Worm (Caenorhabditis elegans) whole organism, L4 larva: ENCODE measurements around the gene eef-1A.2.

Source experiments
- F37D6.2 ChIP-seq: sonication (generic microtip); optimal IDR thresholded peaks from 2 replicates; lab custom pipeline; 2016; ENCODE audit warnings: mild to moderate bottlenecking, missing genetic modification characterization, missing compliant biosample characterization
- F44E2.7 ChIP-seq: fragments of 200-800 bp; sonication (Bioruptor generic); IDR thresholded peaks from 2 replicates; pipeline ENCODE4 v2.1.2; 2022; ENCODE audit warnings: missing genetic modification characterization, missing compliant biosample characterization
- T26A8.4 ChIP-seq: fragments of 200-800 bp; sonication (Bioruptor generic); IDR thresholded peaks from 2 replicates; pipeline ENCODE4 v1.3.6; 2022; ENCODE audit warnings: missing genetic modification characterization, missing compliant biosample characterization
- Y48G9A.11 ChIP-seq: fragments of 200-800 bp; sonication (Bioruptor generic); IDR thresholded peaks from 2 replicates; pipeline ENCODE4 v1.3.6; 2022; ENCODE audit warnings: missing genetic modification reagents, missing genetic modification characterization, missing compliant biosample characterization
- ZK546.5 ChIP-seq, 2 experiments: sonication (generic microtip); optimal IDR thresholded peaks; 2 replicates each; lab custom pipeline; 2017; ENCODE audit warnings: missing biosample characterization in 2 of 2, missing genetic modification characterization in 2 of 2
- attf-4 ChIP-seq: sonication (generic microtip); optimal IDR thresholded peaks from 3 replicates; lab custom pipeline; 2017; ENCODE audit warnings: missing biosample characterization, missing genetic modification characterization
- ceh-44 ChIP-seq: fragments of 200-800 bp; sonication (Bioruptor generic); IDR thresholded peaks from 2 replicates; pipeline ENCODE4 v1.3.6; 2022; ENCODE audit warnings: missing genetic modification reagents, missing genetic modification characterization, missing compliant biosample characterization
- ceh-62 ChIP-seq: sonication (generic microtip); optimal IDR thresholded peaks from 2 replicates; lab custom pipeline; 2017; ENCODE audit warnings: missing biosample characterization, missing genetic modification characterization
- daf-16 ChIP-seq, 3 experiments: sonication (generic microtip); optimal IDR thresholded peaks; 2 replicates each; lab custom pipeline; 2016 to 2017; ENCODE audit warnings: missing genetic modification characterization in 3 of 3, missing genetic modification reagents in 3 of 3, mild to moderate bottlenecking in 2 of 3, missing compliant biosample characterization in 2 of 3, missing biosample characterization in 1 of 3, moderate library complexity in 1 of 3
- dmd-6 ChIP-seq: fragments of 200-800 bp; sonication (Bioruptor generic); IDR thresholded peaks from 2 replicates; pipeline ENCODE4 v1.3.6; 2022; ENCODE audit warnings: missing genetic modification reagents, missing genetic modification characterization, missing compliant biosample characterization
- dpl-1 ChIP-seq: fragments of 150-350 bp; optimal IDR thresholded peaks from 2 replicates; lab custom pipeline; 2014; ENCODE audit warnings: missing biosample characterization, missing genetic modification reagents, missing genetic modification characterization
- dve-1 ChIP-seq: sonication (generic microtip); optimal IDR thresholded peaks from 2 replicates; lab custom pipeline; 2017; ENCODE audit warnings: antibody characterized with exemption, mild to moderate bottlenecking, missing genetic modification characterization, missing compliant biosample characterization; ENCODE audit not compliant: insufficient read depth
- egl-27 ChIP-seq: sonication (generic microtip); optimal IDR thresholded peaks from 3 replicates; lab custom pipeline; 2017; ENCODE audit warnings: missing biosample characterization, missing genetic modification reagents, missing genetic modification characterization
- egl-43 ChIP-seq: fragments of 200-800 bp; sonication (Bioruptor generic); IDR thresholded peaks from 2 replicates; pipeline ENCODE4 v1.3.6; 2022; ENCODE audit warnings: missing genetic modification reagents, missing genetic modification characterization, missing compliant biosample characterization
- hif-1 ChIP-seq, 2 experiments: sonication (generic microtip); optimal IDR thresholded peaks; 2 replicates each; lab custom pipeline; 2016 to 2017; ENCODE audit warnings: missing compliant biosample characterization in 2 of 2, missing genetic modification characterization in 2 of 2, missing genetic modification reagents in 2 of 2, missing genotype in 2 of 2, mild to moderate bottlenecking in 1 of 2
- hlh-11 ChIP-seq: fragments of 200-800 bp; sonication (Bioruptor generic); optimal IDR thresholded peaks from 2 replicates; lab custom pipeline; 2018; ENCODE audit warnings: mild to moderate bottlenecking, missing genetic modification characterization, missing compliant biosample characterization
- hlh-30 ChIP-seq: sonication (generic microtip); optimal IDR thresholded peaks from 2 replicates; lab custom pipeline; 2017; ENCODE audit warnings: antibody characterized with exemption, mild to moderate bottlenecking, missing genetic modification characterization, missing compliant biosample characterization; ENCODE audit not compliant: insufficient read depth
- hmg-1.1 ChIP-seq: fragments of 200-800 bp; sonication (Bioruptor generic); IDR thresholded peaks from 2 replicates; pipeline ENCODE4 v1.3.6; 2022; ENCODE audit warnings: missing genetic modification reagents, missing genetic modification characterization, missing compliant biosample characterization
- lin-13 ChIP-seq: fragments of 150-350 bp; optimal IDR thresholded peaks from 2 replicates; lab custom pipeline; 2014; ENCODE audit warnings: missing biosample characterization, missing genetic modification reagents, missing genetic modification characterization
- lin-15B ChIP-seq: fragments of 150-350 bp; sonication (generic microtip); optimal IDR thresholded peaks from 3 replicates; lab custom pipeline; 2014; ENCODE audit warnings: missing biosample characterization, missing genetic modification characterization
- lsy-2 ChIP-seq, 2 experiments: fragments of 150-350 bp in 1 of 2; sonication (generic microtip) in 1 of 2; optimal IDR thresholded peaks; 2 replicates each; lab custom pipeline; 2014 to 2017; ENCODE audit warnings: missing biosample characterization in 2 of 2, missing genetic modification characterization in 2 of 2
- mdl-1 ChIP-seq, 2 experiments: fragments of 150-350 bp in 1 of 2; sonication (generic microtip) in 1 of 2; optimal IDR thresholded peaks; 2 replicates each; lab custom pipeline; 2014 to 2017; ENCODE audit warnings: missing biosample characterization in 2 of 2, missing genetic modification characterization in 2 of 2
- mdt-29 ChIP-seq: fragments of 200-800 bp; sonication (Bioruptor generic); IDR thresholded peaks from 2 replicates; pipeline ENCODE4 v1.3.6; 2022; ENCODE audit warnings: missing genetic modification reagents, missing genetic modification characterization, missing compliant biosample characterization
- mep-1 ChIP-seq: fragments of 150-350 bp; sonication (generic microtip); optimal IDR thresholded peaks from 3 replicates; lab custom pipeline; 2014; ENCODE audit warnings: missing biosample characterization, missing genetic modification characterization
- mes-2 ChIP-seq: sonication (generic microtip); optimal IDR thresholded peaks from 2 replicates; lab custom pipeline; 2016; ENCODE audit warnings: missing genotype, mild to moderate bottlenecking, missing genetic modification characterization, missing compliant biosample characterization; ENCODE audit not compliant: poor library complexity, severe bottlenecking
- mxl-2 ChIP-seq: fragments of 200-800 bp; sonication (Bioruptor generic); conservative IDR thresholded peaks from 2 replicates; pipeline ENCODE4 v1.3.6; 2022; ENCODE audit warnings: missing genetic modification reagents, missing genetic modification characterization, missing compliant biosample characterization
- mxl-3 ChIP-seq: fragments of 200-800 bp; sonication (Bioruptor generic); optimal IDR thresholded peaks from 2 replicates; lab custom pipeline; 2018; ENCODE audit warnings: mild to moderate bottlenecking, missing genetic modification characterization, missing compliant biosample characterization
- nhr-10 ChIP-seq: fragments of 150-350 bp; optimal IDR thresholded peaks from 2 replicates; lab custom pipeline; 2014; ENCODE audit warnings: missing biosample characterization, missing genetic modification characterization
- nhr-11 ChIP-seq: fragments of 150-350 bp; optimal IDR thresholded peaks from 2 replicates; lab custom pipeline; 2014; ENCODE audit warnings: missing biosample characterization, missing genetic modification characterization
- nhr-28 ChIP-seq: fragments of 150-350 bp; optimal IDR thresholded peaks from 2 replicates; lab custom pipeline; 2014; ENCODE audit warnings: missing biosample characterization, missing genetic modification characterization
- nhr-48 ChIP-seq: sonication (generic microtip); optimal IDR thresholded peaks from 2 replicates; lab custom pipeline; 2016; ENCODE audit warnings: mild to moderate bottlenecking, missing genetic modification characterization, missing compliant biosample characterization
- nhr-6 ChIP-seq: fragments of 150-350 bp; optimal IDR thresholded peaks from 2 replicates; lab custom pipeline; 2014; ENCODE audit warnings: missing biosample characterization, missing genetic modification characterization
- nhr-77 ChIP-seq: fragments of 150-350 bp; optimal IDR thresholded peaks from 2 replicates; lab custom pipeline; 2014; ENCODE audit warnings: missing biosample characterization, missing genetic modification characterization
- pha-4 ChIP-seq, 2 experiments: fragments of 150-350 bp in 1 of 2; fragments of 200-800 bp in 1 of 2; sonication (Bioruptor generic) in 1 of 2; IDR thresholded peaks in 1 of 2; optimal IDR thresholded peaks in 1 of 2; 2 replicates each; pipeline versions ENCODE4 v1.3.6 to Lab custom; 2014 to 2022; ENCODE audit warnings: missing genetic modification characterization in 2 of 2, missing genetic modification reagents in 2 of 2, missing biosample characterization in 1 of 2, missing compliant biosample characterization in 1 of 2
- pqm-1 ChIP-seq: sonication (generic microtip); optimal IDR thresholded peaks from 2 replicates; lab custom pipeline; 2017; ENCODE audit warnings: missing biosample characterization, missing genetic modification characterization
- saeg-2 ChIP-seq: fragments of 200-800 bp; sonication (Bioruptor generic); IDR thresholded peaks from 2 replicates; pipeline ENCODE4 v1.3.6; 2022; ENCODE audit warnings: missing genetic modification reagents, missing genetic modification characterization, missing compliant biosample characterization
- sdz-12 ChIP-seq: fragments of 200-800 bp; sonication (Bioruptor generic); optimal IDR thresholded peaks from 2 replicates; lab custom pipeline; 2018; ENCODE audit warnings: mild to moderate bottlenecking, missing genetic modification characterization, missing compliant biosample characterization
- set-16 ChIP-seq: fragments of 200-800 bp; sonication (Bioruptor generic); IDR thresholded peaks from 2 replicates; pipeline ENCODE4 v1.3.6; 2022; ENCODE audit warnings: missing genetic modification reagents, missing genetic modification characterization, missing compliant biosample characterization
- spr-1 ChIP-seq: sonication (generic microtip); optimal IDR thresholded peaks from 2 replicates; lab custom pipeline; 2016; ENCODE audit warnings: mild to moderate bottlenecking, missing genetic modification characterization, missing compliant biosample characterization
- tra-1 ChIP-seq: fragments of 200-800 bp; sonication (Bioruptor generic); IDR thresholded peaks from 2 replicates; pipeline ENCODE4 v1.3.6; 2022; ENCODE audit warnings: missing genetic modification reagents, missing genetic modification characterization, missing compliant biosample characterization
- unc-130 ChIP-seq: sonication (generic microtip); optimal IDR thresholded peaks from 2 replicates; lab custom pipeline; 2016; ENCODE audit warnings: missing genetic modification reagents, missing genetic modification characterization, missing compliant biosample characterization
- zag-1 ChIP-seq: fragments of 150-350 bp; optimal IDR thresholded peaks from 2 replicates; lab custom pipeline; 2014; ENCODE audit warnings: missing biosample characterization, missing genetic modification characterization
- zfp-2 ChIP-seq: sonication (generic microtip); optimal IDR thresholded peaks from 2 replicates; lab custom pipeline; 2016; ENCODE audit warnings: mild to moderate bottlenecking, missing genetic modification characterization, missing compliant biosample characterization
- ztf-7 ChIP-seq: fragments of 150-350 bp; optimal IDR thresholded peaks from 2 replicates; lab custom pipeline; 2014; ENCODE audit warnings: missing biosample characterization, missing genetic modification characterization

Gene eef-1A.2

ce11 chrX:7809352-7810196 lies 13.9 kb upstream of the eef-1A.2 start (continued):
- TF ChIP-seq mxl-3 (GFP tag; lab: Kevin White, UChicago) (peak; percentile 72), lin-15B (no peak), zfp-2 (no peak), Y48G9A.11 (GFP tag; lab: Robert Waterston, UW) (no peak), ZK546.5 (tag; optimal IDR thresholded peaks at IDR 0.05; lab: Kevin White, UChicago) (no peak), spr-1 (tag; lab: Kevin White, UChicago) (no peak), T26A8.4 (no peak), saeg-2 (no peak), lin-13 (GFP tag; lab: Kevin White, UChicago) (no peak), ceh-44 (no peak), egl-43 (GFP tag; lab: Robert Waterston, UW) (no peak), nhr-10 (tag; lab: Kevin White, UChicago) (no peak), sdz-12 (GFP tag; lab: Kevin White, UChicago) (no peak)

DNA sequence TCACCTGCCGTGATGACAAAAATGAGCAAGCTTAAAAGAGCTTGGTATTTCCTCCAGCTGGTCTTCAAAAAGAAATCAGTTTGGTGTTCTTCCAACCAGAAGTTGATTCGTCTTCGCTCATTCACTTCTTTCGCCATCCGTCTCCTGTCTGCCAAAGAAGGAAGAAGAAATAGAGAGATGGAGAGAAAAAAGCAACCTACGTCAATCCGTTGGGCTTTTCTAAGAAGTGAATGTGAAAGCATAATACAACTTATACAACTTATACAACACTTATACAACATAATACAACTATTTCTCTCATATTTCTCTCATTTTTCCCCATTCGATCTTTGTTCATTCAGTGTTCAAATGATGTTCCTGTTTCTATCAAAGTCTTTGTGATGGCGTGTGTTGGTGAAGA lies 12.5 kb upstream of the eef-1A.2 start:
- TF ChIP-seq nhr-11 (tag; lab: Kevin White, UChicago) (peak; percentile 26), mep-1 (tag; lab: Kevin White, UChicago) (peak; percentile 36), mxl-2 (GFP tag; lab: Robert Waterston, UW) (no peak)

- peak; percentile 50 for TF ChIP-seq pqm-1
- peak in 1 of 2 experiments; percentile 51 for TF ChIP-seq mdl-1 (tag; optimal IDR thresholded peaks at IDR 0.05; lab: Kevin White, UChicago)
- peak; percentile 89 for TF ChIP-seq nhr-28 (tag; lab: Kevin White, UChicago)
- no peak for TF ChIP-seq attf-4 (tag; lab: Kevin White, UChicago)
- TF ChIP-seq nhr-6, result peak; percentile 65
- no peak for TF ChIP-seq zag-1 (tag; lab: Kevin White, UChicago)
- peak; percentile 83 for TF ChIP-seq dve-1 (tag; lab: Kevin White, UChicago)
- TF ChIP-seq pha-4 (GFP tag; IDR thresholded peaks at IDR 0.05; lab: Robert Waterston, UW), result peak; percentile 45; the same call in 1 of the 2 replicates
- TF ChIP-seq pha-4 (tag; optimal IDR thresholded peaks at IDR 0.05; lab: Kevin White, UChicago), result no peak
- peak; percentile 21 for TF ChIP-seq ztf-7
- TF ChIP-seq mep-1 (tag; lab: Kevin White, UChicago), result peak; percentile 60
- TF ChIP-seq daf-16 (GFP tag; optimal IDR thresholded peaks at IDR 0.05; lab: Kevin White, UChicago), result no peak
- peak; percentile 74 for TF ChIP-seq daf-16 (tag; optimal IDR thresholded peaks at IDR 0.05; lab: Kevin White, UChicago)
- TF ChIP-seq dpl-1 (GFP tag; lab: Kevin White, UChicago), result no peak
- TF ChIP-seq nhr-77 (tag; lab: Kevin White, UChicago), result no peak
- TF ChIP-seq hlh-11 (tag; lab: Kevin White, UChicago), result peak; percentile 86
- peak; percentile 56 for TF ChIP-seq hmg-1.1
- no peak for TF ChIP-seq F37D6.2 (tag; lab: Kevin White, UChicago)
- peak; percentile 76 for TF ChIP-seq dmd-6 (GFP tag; lab: Robert Waterston, UW)
- peak; percentile 30 for TF ChIP-seq hlh-30 (tag; lab: Kevin White, UChicago)
- no peak for TF ChIP-seq F44E2.7 (GFP tag; lab: Robert Waterston, UW)
- peak in 1 of 2 experiments; percentile 56 for TF ChIP-seq lsy-2 (tag; optimal IDR thresholded peaks at IDR 0.05; lab: Kevin White, UChicago)
- no peak for TF ChIP-seq mdt-29 (GFP tag; lab: Robert Waterston, UW)
- TF ChIP-seq set-16 (GFP tag; lab: Robert Waterston, UW), result no peak
- TF ChIP-seq tra-1, result 0 out of 2 replicates have a peak, but pooled peaks have one; percentile 50
- no peak for TF ChIP-seq lin-15B
- peak; percentile 68 for TF ChIP-seq mes-2
- no peak for TF ChIP-seq ceh-62 (tag; lab: Kevin White, UChicago)
- peak; percentile 44 for TF ChIP-seq nhr-48 (tag; lab: Kevin White, UChicago)
- peak in 1 of 2 experiments; percentile 26 for TF ChIP-seq hif-1 (tag; optimal IDR thresholded peaks at IDR 0.05; lab: Kevin White, UChicago)
- peak; percentile 24 for TF ChIP-seq nhr-10 (tag; lab: Kevin White, UChicago)
- TF ChIP-seq egl-27 (tag; lab: Kevin White, UChicago), result no peak
- no peak for TF ChIP-seq unc-130 (GFP tag; lab: Kevin White, UChicago)
- TF ChIP-seq mxl-3 (GFP tag; lab: Kevin White, UChicago), result peak; percentile 22
Measured at ce11 chrX:7814747-7815146, 8.7 kb upstream of the eef-1A.2 start.
